Fruit fly (Drosophila melanogaster): ENCODE measurements around the gene Sirt1.
A peak's percentile ranks its signal among the peaks of the same experiment; 100 is the strongest.

Gene Sirt1

dm6 chr2L:13205256-13205655 lies 39.9 kb downstream of the Sirt1 start (continued):
- TF ChIP-seq Kr (GFP tag; optimal IDR thresholded peaks at IDR 0.05) (no peak), CG10431 (GFP tag; optimal IDR thresholded peaks at IDR 0.05) (no peak), CG6175 (GFP tag; IDR thresholded peaks at IDR 0.05) (no peak), Nf-YC (tag; optimal IDR thresholded peaks at IDR 0.05) (peak; percentile 38), Bdp1 (GFP tag; optimal IDR thresholded peaks at IDR 0.05) (no peak), ftz-f1 (GFP tag; optimal IDR thresholded peaks at IDR 0.05) (peak; percentile 95), Dip3 (GFP tag; optimal IDR thresholded peaks at IDR 0.05) (peak; percentile 22), gcm (GFP tag; optimal IDR thresholded peaks at IDR 0.05) (peak; percentile 76), onecut (GFP tag; IDR thresholded peaks at IDR 0.05) (peak; percentile 54), ERR (GFP tag; optimal IDR thresholded peaks at IDR 0.05) (peak; percentile 23), nerfin-1 (tag; optimal IDR thresholded peaks at IDR 0.05) (peak; percentile 14), GATAe (GFP tag; conservative IDR thresholded peaks at IDR 0.05) (no peak), CG7357 (GFP tag; IDR thresholded peaks at IDR 0.05) (no peak), nmo (GFP tag; optimal IDR thresholded peaks at IDR 0.05) (no peak), amos (GFP tag; IDR thresholded peaks at IDR 0.05; ENCODE audit: partially characterized antibody) (no peak), zen (tag; optimal IDR thresholded peaks at IDR 0.05) (no peak), CG6654 (GFP tag; optimal IDR thresholded peaks at IDR 0.05) (no peak), Taf1 (GFP tag; IDR thresholded peaks at IDR 0.05) (no peak), CG2875 (GFP tag; optimal IDR thresholded peaks at IDR 0.05) (peak; percentile 10), repo (GFP tag; optimal IDR thresholded peaks at IDR 0.05) (no peak), CTCF (GFP tag; optimal IDR thresholded peaks at IDR 0.05) (no peak), stc (GFP tag; IDR thresholded peaks at IDR 0.05) (no peak), emc (GFP tag; optimal IDR thresholded peaks at IDR 0.05) (no peak), CG15696 (tag; optimal IDR thresholded peaks at IDR 0.05) (no peak), CG3407 (GFP tag; optimal IDR thresholded peaks at IDR 0.05) (peak; percentile 7), CG4282 (GFP tag; optimal IDR thresholded peaks at IDR 0.05) (no peak), Nf-YA (GFP tag; IDR thresholded peaks at IDR 0.05) (no peak), da (GFP tag; optimal IDR thresholded peaks at IDR 0.05) (no peak), Hmr (GFP tag; optimal IDR thresholded peaks at IDR 0.05) (peak; percentile 55), CG8924 (tag; optimal IDR thresholded peaks at IDR 0.05) (peak; percentile 23), ems (GFP tag; optimal IDR thresholded peaks at IDR 0.05) (no peak), MESR4 (GFP tag; optimal IDR thresholded peaks at IDR 0.05) (no peak), CG12155 (GFP tag; optimal IDR thresholded peaks at IDR 0.05) (no peak), sc (optimal IDR thresholded peaks at IDR 0.05) (no peak), sc (GFP tag; optimal IDR thresholded peaks at IDR 0.05) (no peak), Lhr (GFP tag; optimal IDR thresholded peaks at IDR 0.05) (no peak), abd-A (tag; optimal IDR thresholded peaks at IDR 0.05) (peak; percentile 64), Drgx (GFP tag; IDR thresholded peaks at IDR 0.05) (peak; percentile 45; the same call in 1 of the 2 replicates), dmrt11E (tag; optimal IDR thresholded peaks at IDR 0.05) (no peak), kni (GFP tag; optimal IDR thresholded peaks at IDR 0.05) (peak; percentile 83), Hand (GFP tag; optimal IDR thresholded peaks at IDR 0.05) (peak; percentile 71), CG3281 (GFP tag; optimal IDR thresholded peaks at IDR 0.05) (no peak), Hsf (GFP tag; optimal IDR thresholded peaks at IDR 0.05) (no peak), CG12071 (GFP tag; optimal IDR thresholded peaks at IDR 0.05) (peak; percentile 61), jing (GFP tag; optimal IDR thresholded peaks at IDR 0.05) (no peak), Fer3 (tag; optimal IDR thresholded peaks at IDR 0.05) (no peak), yki (optimal IDR thresholded peaks at IDR 0.05) (no peak), ash1 (GFP tag; optimal IDR thresholded peaks at IDR 0.05) (no peak), Rfx (GFP tag; IDR thresholded peaks at IDR 0.05) (peak; percentile 19; the same call in 1 of the 2 replicates), pho (GFP tag; optimal IDR thresholded peaks at IDR 0.05) (peak; percentile 64), Scr (GFP tag; IDR thresholded peaks at IDR 0.05; ENCODE audit: partially characterized antibody) (no peak), Oli (tag; optimal IDR thresholded peaks at IDR 0.05) (no peak), CG17829 (tag; optimal IDR thresholded peaks at IDR 0.05) (peak; percentile 4)

Data from whole organism, embryonic.